Fruit fly (Drosophila melanogaster) whole organism, embryonic: Measurements from ENCODE around the gene Fbp1.
A peak's percentile ranks its signal among the peaks of the same experiment; 100 is the strongest.

Experiments used
- ATbp ChIP-seq: fragments of 200-800 bp; sonication (Bioruptor generic); optimal IDR thresholded peaks from 2 replicates; lab custom pipeline; 2017; ENCODE audit warnings: missing biosample characterization, mild to moderate bottlenecking, missing genetic modification characterization, missing genetic modification reagents
- B-H1 ChIP-seq: fragments of 200-800 bp; sonication (Bioruptor generic); IDR thresholded peaks from 3 replicates; pipeline ENCODE4 v1.3.6; 2022; ENCODE audit warnings: missing biosample characterization, missing genetic modification characterization
- CG10267 ChIP-seq: fragments of 200-800 bp; sonication (Bioruptor generic); optimal IDR thresholded peaks from 2 replicates; lab custom pipeline; 2018; ENCODE audit warnings: missing biosample characterization, mild to moderate bottlenecking, missing genetic modification characterization, moderate library complexity
- CG10274 ChIP-seq: fragments of 200-800 bp; sonication (Bioruptor generic); optimal IDR thresholded peaks from 3 replicates; lab custom pipeline; 2017; ENCODE audit warnings: missing biosample characterization, mild to moderate bottlenecking, missing genetic modification characterization
- CG10321 ChIP-seq: fragments of 200-800 bp; sonication (Bioruptor generic); IDR thresholded peaks from 2 replicates; pipeline ENCODE4 v1.3.6; 2022; ENCODE audit warnings: missing biosample characterization, missing genetic modification characterization
- CG11560 ChIP-seq: fragments of 200-800 bp; sonication (Bioruptor generic); IDR thresholded peaks from 3 replicates; pipeline ENCODE4 v1.3.6; 2022; ENCODE audit warnings: missing biosample characterization, missing genetic modification characterization
- CG12391 ChIP-seq: fragments of 200-800 bp; sonication (Bioruptor generic); optimal IDR thresholded peaks from 3 replicates; lab custom pipeline; 2018; ENCODE audit warnings: missing biosample characterization, mild to moderate bottlenecking, missing genetic modification characterization, moderate library complexity
- CG12659 ChIP-seq: fragments of 200-800 bp; sonication (Bioruptor generic); optimal IDR thresholded peaks from 3 replicates; lab custom pipeline; 2017; ENCODE audit warnings: mild to moderate bottlenecking, missing biosample characterization, missing genetic modification reagents, missing genetic modification characterization
- CG14014 ChIP-seq: fragments of 200-800 bp; sonication (Bioruptor generic); IDR thresholded peaks from 2 replicates; pipeline ENCODE4 v1.3.6; 2022; ENCODE audit warnings: missing biosample characterization, missing genetic modification characterization
- CG14441 ChIP-seq: fragments of 200-800 bp; sonication (Bioruptor generic); IDR thresholded peaks from 2 replicates; pipeline ENCODE4 v1.3.6; 2022; ENCODE audit warnings: missing biosample characterization, missing genetic modification characterization
- CG1603 ChIP-seq: fragments of 200-800 bp; sonication (Bioruptor generic); optimal IDR thresholded peaks from 2 replicates; lab custom pipeline; 2019; ENCODE audit warnings: missing biosample characterization, mild to moderate bottlenecking, missing genetic modification characterization, moderate library complexity
- CG17829 ChIP-seq: fragments of 200-800 bp; optimal IDR thresholded peaks from 2 replicates; lab custom pipeline; 2019; ENCODE audit warnings: missing biosample characterization, mild to moderate bottlenecking, missing genetic modification characterization, moderate library complexity
- CG18262 ChIP-seq: fragments of 200-800 bp; optimal IDR thresholded peaks from 3 replicates; lab custom pipeline; 2019; ENCODE audit warnings: missing biosample characterization, mild to moderate bottlenecking, missing genetic modification characterization, moderate library complexity
- CG18476 ChIP-seq: fragments of 200-800 bp; sonication (Bioruptor generic); optimal IDR thresholded peaks from 2 replicates; lab custom pipeline; 2016; ENCODE audit warnings: missing biosample characterization, mild to moderate bottlenecking, missing genetic modification characterization
- CG2875 ChIP-seq: fragments of 200-800 bp; sonication (Bioruptor generic); optimal IDR thresholded peaks from 2 replicates; lab custom pipeline; 2017; ENCODE audit warnings: missing biosample characterization, mild to moderate bottlenecking, missing genetic modification characterization, missing genetic modification reagents
- CG30403 ChIP-seq: fragments of 200-800 bp; sonication (Bioruptor generic); optimal IDR thresholded peaks from 3 replicates; lab custom pipeline; 2016; ENCODE audit warnings: missing biosample characterization, missing genetic modification characterization
- CG4730 ChIP-seq: fragments of 200-800 bp; sonication (Bioruptor generic); IDR thresholded peaks from 2 replicates; pipeline ENCODE4 v1.3.6; 2022; ENCODE audit warnings: missing biosample characterization, missing genetic modification characterization
- CG6654 ChIP-seq: fragments of 200-800 bp; sonication (Bioruptor generic); optimal IDR thresholded peaks from 2 replicates; lab custom pipeline; 2017; ENCODE audit warnings: missing biosample characterization, mild to moderate bottlenecking, missing genetic modification characterization
- CG7839 ChIP-seq: fragments of 200-800 bp; sonication (Bioruptor generic); optimal IDR thresholded peaks from 3 replicates; lab custom pipeline; 2018; ENCODE audit warnings: missing biosample characterization, mild to moderate bottlenecking, missing genetic modification characterization, moderate library complexity
- CG8290 ChIP-seq, 3 experiments: fragments of 200-800 bp; sonication (Bioruptor generic); optimal IDR thresholded peaks; 2 replicates each; lab custom pipeline; 2016 to 2019; ENCODE audit warnings: missing biosample characterization in 3 of 3, missing genetic modification characterization in 3 of 3, mild to moderate bottlenecking in 2 of 3, moderate library complexity in 1 of 3
- CG9215 ChIP-seq: fragments of 200-800 bp; sonication (Bioruptor generic); IDR thresholded peaks from 2 replicates; pipeline ENCODE4 v1.3.6; 2022; ENCODE audit warnings: missing biosample characterization, missing genetic modification characterization
- CG9797 ChIP-seq: fragments of 200-800 bp; sonication (Bioruptor generic); optimal IDR thresholded peaks from 3 replicates; lab custom pipeline; 2018; ENCODE audit warnings: missing biosample characterization, mild to moderate bottlenecking, missing genetic modification characterization
- E2f1 ChIP-seq: fragments of 200-800 bp; sonication (Bioruptor generic); IDR thresholded peaks from 2 replicates; pipeline ENCODE4 v1.3.6; 2022; ENCODE audit warnings: missing biosample characterization, missing genetic modification characterization
- Elba2 ChIP-seq: fragments of 200-800 bp; sonication (Bioruptor generic); optimal IDR thresholded peaks from 3 replicates; lab custom pipeline; 2016; ENCODE audit warnings: missing biosample characterization, missing genetic modification characterization
- Fer3 ChIP-seq: fragments of 200-800 bp; sonication (Bioruptor generic); optimal IDR thresholded peaks from 2 replicates; lab custom pipeline; 2018; ENCODE audit warnings: missing biosample characterization, mild to moderate bottlenecking, missing genetic modification characterization, moderate library complexity
- HHEX ChIP-seq: fragments of 200-800 bp; sonication (Bioruptor generic); optimal IDR thresholded peaks from 3 replicates; lab custom pipeline; 2017; ENCODE audit warnings: missing biosample characterization, mild to moderate bottlenecking, missing genetic modification characterization, missing genetic modification reagents
- Myb ChIP-seq: fragments of 200-800 bp; sonication (Bioruptor generic); optimal IDR thresholded peaks from 2 replicates; lab custom pipeline; 2016; ENCODE audit warnings: missing biosample characterization, missing genetic modification characterization
- NFAT ChIP-seq: fragments of 200-800 bp; sonication (Bioruptor generic); IDR thresholded peaks from 2 replicates; pipeline ENCODE4 v1.3.6; 2022; ENCODE audit warnings: missing biosample characterization, missing genetic modification characterization
- NK7.1 ChIP-seq: fragments of 200-800 bp; sonication (Bioruptor generic); optimal IDR thresholded peaks from 3 replicates; lab custom pipeline; 2016; ENCODE audit warnings: missing biosample characterization, missing genetic modification characterization
- Xbp1 ChIP-seq: fragments of 200-800 bp; sonication (Bioruptor generic); optimal IDR thresholded peaks from 3 replicates; lab custom pipeline; 2016; ENCODE audit warnings: missing biosample characterization, mild to moderate bottlenecking, missing genetic modification characterization
- ab ChIP-seq: fragments of 200-800 bp; sonication (Bioruptor generic); optimal IDR thresholded peaks from 2 replicates; lab custom pipeline; 2016; ENCODE audit warnings: missing biosample characterization, missing genetic modification characterization
- aop ChIP-seq: fragments of 200-800 bp; sonication (Bioruptor generic); IDR thresholded peaks from 2 replicates; pipeline ENCODE4 v1.3.6; 2022; ENCODE audit warnings: missing biosample characterization, missing genetic modification characterization
- ara ChIP-seq: fragments of 200-800 bp; sonication (Bioruptor generic); IDR thresholded peaks from 2 replicates; pipeline ENCODE4 v1.3.6; 2022; ENCODE audit warnings: missing biosample characterization, missing genetic modification characterization
- az2 ChIP-seq: fragments of 200-800 bp; sonication (Bioruptor generic); optimal IDR thresholded peaks from 3 replicates; lab custom pipeline; 2016; ENCODE audit warnings: missing biosample characterization, missing genetic modification characterization
- bcd ChIP-seq: fragments of 200-800 bp; sonication (Bioruptor generic); optimal IDR thresholded peaks from 2 replicates; lab custom pipeline; 2017; ENCODE audit warnings: missing biosample characterization, mild to moderate bottlenecking, missing genetic modification characterization
- cg ChIP-seq: fragments of 200-800 bp; sonication (Bioruptor generic); optimal IDR thresholded peaks from 3 replicates; lab custom pipeline; 2019; ENCODE audit warnings: missing biosample characterization, mild to moderate bottlenecking, missing genetic modification characterization, moderate library complexity
- dati ChIP-seq: fragments of 200-800 bp; sonication (Bioruptor generic); IDR thresholded peaks from 2 replicates; pipeline ENCODE4 v1.3.6; 2022; ENCODE audit warnings: missing biosample characterization, missing genetic modification characterization
- fd3F ChIP-seq: fragments of 200-800 bp; sonication (Bioruptor generic); optimal IDR thresholded peaks from 2 replicates; lab custom pipeline; 2018; ENCODE audit warnings: missing biosample characterization, mild to moderate bottlenecking, missing genetic modification characterization, moderate library complexity
- lilli ChIP-seq: fragments of 200-800 bp; sonication (Bioruptor generic); optimal IDR thresholded peaks from 3 replicates; lab custom pipeline; 2016; ENCODE audit warnings: missing biosample characterization, missing genetic modification characterization
- mld ChIP-seq: fragments of 200-800 bp; sonication (Bioruptor generic); IDR thresholded peaks from 3 replicates; pipeline ENCODE4 v1.3.6; 2022; ENCODE audit warnings: missing biosample characterization, missing genetic modification characterization; ENCODE audit not compliant: partially characterized antibody
- otp ChIP-seq: fragments of 200-800 bp; sonication (Bioruptor generic); IDR thresholded peaks from 3 replicates; pipeline ENCODE4, ENCODE4 v1.3.6; 2022; ENCODE audit warnings: missing biosample characterization, missing genetic modification characterization
- pzg ChIP-seq: fragments of 200-800 bp; sonication (Bioruptor generic); optimal IDR thresholded peaks from 3 replicates; lab custom pipeline; 2018; ENCODE audit warnings: missing biosample characterization, mild to moderate bottlenecking, missing genetic modification characterization, moderate library complexity
- repo ChIP-seq: fragments of 200-800 bp; sonication (Bioruptor generic); optimal IDR thresholded peaks from 2 replicates; lab custom pipeline; 2016; ENCODE audit warnings: missing biosample characterization, missing genetic modification characterization
- sens-2 ChIP-seq: fragments of 200-800 bp; sonication (Bioruptor generic); IDR thresholded peaks from 2 replicates; pipeline ENCODE4 v1.3.6; 2022; ENCODE audit warnings: missing biosample characterization, missing genetic modification characterization
- slp2 ChIP-seq: fragments of 200-800 bp; sonication (Bioruptor generic); optimal IDR thresholded peaks from 2 replicates; lab custom pipeline; 2016; ENCODE audit warnings: missing biosample characterization, missing genetic modification characterization
- sob ChIP-seq: fragments of 200-800 bp; sonication (Bioruptor generic); IDR thresholded peaks from 2 replicates; pipeline ENCODE4 v1.3.6; 2022; ENCODE audit warnings: missing biosample characterization, missing genetic modification characterization
- sr ChIP-seq: fragments of 200-800 bp; sonication (Bioruptor generic); IDR thresholded peaks from 3 replicates; pipeline ENCODE4 v1.3.6; 2022; ENCODE audit warnings: missing biosample characterization, missing genetic modification characterization
- unpg ChIP-seq: fragments of 200-800 bp; sonication (Bioruptor generic); optimal IDR thresholded peaks from 3 replicates; lab custom pipeline; 2018; ENCODE audit warnings: missing biosample characterization, mild to moderate bottlenecking, missing genetic modification characterization, moderate library complexity
- wdn ChIP-seq: fragments of 200-800 bp; sonication (Bioruptor generic); IDR thresholded peaks from 2 replicates; pipeline ENCODE4 v1.3.6; 2022; ENCODE audit warnings: missing biosample characterization, missing genetic modification characterization

Fbp1 gene

dm6 chr3L:14050944-14051548 lies 46.8 kb downstream of the Fbp1 start, which contains the start of gene CG6833 (continued):
- TF ChIP-seq CG8290 (GFP tag; optimal IDR thresholded peaks at IDR 0.05; lab: Kevin White, UChicago) (peak; percentile 65), CG8290 (tag; optimal IDR thresholded peaks at IDR 0.05; lab: Kevin White, UChicago) (peak in 1 of 2 experiments; percentile 92), Xbp1 (GFP tag; lab: Kevin White, UChicago) (peak; percentile 85), Fer3 (tag; lab: Kevin White, UChicago) (peak; percentile 71), NK7.1 (peak; percentile 78), CG12659 (GFP tag; lab: Kevin White, UChicago) (peak; percentile 73), ATbp (GFP tag; lab: Kevin White, UChicago) (no peak), NFAT (GFP tag; lab: Robert Waterston, UW) (peak; percentile 94), CG10274 (GFP tag; lab: Kevin White, UChicago) (peak; percentile 6), slp2 (GFP tag; lab: Kevin White, UChicago) (peak; percentile 54), CG17829 (peak; percentile 79), B-H1 (GFP tag; lab: Robert Waterston, UW) (peak; percentile 62; the same call in 2 of the 3 replicates), ab (peak; percentile 38), CG18476 (GFP tag; lab: Kevin White, UChicago) (peak; percentile 47), otp (GFP tag; lab: Robert Waterston, UW) (0 out of 3 replicates have a peak, but pooled peaks have one; percentile 66), CG4730 (GFP tag; lab: Robert Waterston, UW) (peak; percentile 83), unpg (peak; percentile 45), sr (peak; percentile 53; the same call in 1 of the 3 replicates), fd3F (GFP tag; lab: Kevin White, UChicago) (peak; percentile 8), sob (peak; percentile 86), repo (GFP tag; lab: Kevin White, UChicago) (peak; percentile 72), wdn (GFP tag; lab: Robert Waterston, UW) (peak; percentile 53; the same call in 1 of the 2 replicates), pzg (GFP tag; lab: Kevin White, UChicago) (peak; percentile 84), ara (GFP tag; lab: Robert Waterston, UW) (peak; percentile 61; the same call in 1 of the 2 replicates), cg (GFP tag; lab: Kevin White, UChicago) (no peak), az2 (GFP tag; lab: Kevin White, UChicago) (peak; percentile 68), CG9797 (GFP tag; lab: Kevin White, UChicago) (peak; percentile 87), CG2875 (GFP tag; lab: Kevin White, UChicago) (peak; percentile 35), CG18262 (tag; lab: Kevin White, UChicago) (peak; percentile 57), CG14014 (peak; percentile 78), CG12391 (tag; lab: Kevin White, UChicago) (peak; percentile 51), lilli (peak; percentile 85), bcd (GFP tag; lab: Kevin White, UChicago) (peak; percentile 70), CG7839 (tag; lab: Kevin White, UChicago) (peak; percentile 67), Elba2 (peak; percentile 3), sens-2 (peak; percentile 56), aop (peak; percentile 58; the same call in 1 of the 2 replicates), CG30403 (peak; percentile 76), E2f1 (GFP tag; lab: Robert Waterston, UW) (peak; percentile 74), Myb (peak; percentile 66), CG9215 (peak; percentile 68), CG14441 (GFP tag; lab: Robert Waterston, UW) (peak; percentile 84), CG11560 (tag; lab: Robert Waterston, UW) (peak; percentile 39; the same call in 1 of the 3 replicates), mld (no peak), HHEX (GFP tag; lab: Kevin White, UChicago) (peak; percentile 50), CG1603 (peak; percentile 83), CG10267 (tag; lab: Kevin White, UChicago) (peak; percentile 54), CG6654 (GFP tag; lab: Kevin White, UChicago) (peak; percentile 38), dati (GFP tag; lab: Robert Waterston, UW) (peak; percentile 62; the same call in 1 of the 2 replicates), CG10321 (no peak)
